Worm (Caenorhabditis elegans) whole organism, L3 larva: ENCODE data around the gene ncr-2.

Source experiments
- aly-2 ChIP-seq: fragments of 150-350 bp; optimal IDR thresholded peaks from 2 replicates; lab custom pipeline; 2014; ENCODE audit warnings: missing biosample characterization, missing genetic modification characterization
- ceh-28 ChIP-seq: fragments of 150-350 bp; optimal IDR thresholded peaks from 2 replicates; lab custom pipeline; 2014; ENCODE audit warnings: missing biosample characterization, missing genetic modification reagents, missing genetic modification characterization
- ceh-82 ChIP-seq: fragments of 150-350 bp; optimal IDR thresholded peaks from 2 replicates; lab custom pipeline; 2014; ENCODE audit warnings: missing biosample characterization, missing genetic modification characterization
- ceh-9 ChIP-seq: sonication (generic microtip); optimal IDR thresholded peaks from 2 replicates; lab custom pipeline; 2018; ENCODE audit warnings: missing biosample characterization, missing genetic modification characterization
- daf-12 ChIP-seq: fragments of 150-350 bp; optimal IDR thresholded peaks from 2 replicates; lab custom pipeline; 2014; ENCODE audit warnings: missing biosample characterization, missing genetic modification reagents, missing genetic modification characterization
- egl-5 ChIP-seq: fragments of 150-350 bp; optimal IDR thresholded peaks from 2 replicates; lab custom pipeline; 2017; ENCODE audit warnings: missing biosample characterization, missing genetic modification reagents, missing genetic modification characterization, inconsistent platforms
- elt-1 ChIP-seq: fragments of 150-350 bp; optimal IDR thresholded peaks from 2 replicates; lab custom pipeline; 2014; ENCODE audit warnings: missing biosample characterization, missing genetic modification characterization
- elt-2 ChIP-seq: sonication (generic microtip); optimal IDR thresholded peaks from 2 replicates; lab custom pipeline; 2016; ENCODE audit warnings: missing genetic modification reagents, mild to moderate bottlenecking, missing genetic modification characterization, missing compliant biosample characterization
- elt-3 ChIP-seq, 3 experiments: fragments of 150-350 bp in 1 of 3; sonication (generic microtip) in 2 of 3; optimal IDR thresholded peaks; 2 replicates in 2 of 3; 4 replicates in 1 of 3; lab custom pipeline; 2014 to 2017; ENCODE audit warnings: missing biosample characterization in 3 of 3, missing genetic modification characterization in 3 of 3
- fkh-10 ChIP-seq: sonication (generic microtip); optimal IDR thresholded peaks from 2 replicates; lab custom pipeline; 2017; ENCODE audit warnings: missing biosample characterization, missing genetic modification reagents, missing genetic modification characterization
- fkh-2 ChIP-seq: fragments of 150-350 bp; optimal IDR thresholded peaks from 2 replicates; lab custom pipeline; 2014; ENCODE audit warnings: missing biosample characterization, missing genetic modification reagents, missing genetic modification characterization
- fos-1 ChIP-seq: fragments of 150-350 bp; optimal IDR thresholded peaks from 2 replicates; lab custom pipeline; 2014; ENCODE audit warnings: missing biosample characterization, missing genetic modification characterization
- hmg-11 ChIP-seq: sonication (generic microtip); optimal IDR thresholded peaks from 2 replicates; lab custom pipeline; 2016; ENCODE audit warnings: missing genetic modification characterization, missing compliant biosample characterization
- jun-1 ChIP-seq: fragments of 150-350 bp; optimal IDR thresholded peaks from 2 replicates; lab custom pipeline; 2014; ENCODE audit warnings: missing biosample characterization, missing genetic modification reagents, missing genetic modification characterization
- lin-39 ChIP-seq: fragments of 150-350 bp; optimal IDR thresholded peaks from 2 replicates; lab custom pipeline; 2018; ENCODE audit warnings: missing biosample characterization, missing genetic modification reagents, missing genetic modification characterization
- lsy-12 ChIP-seq: sonication (generic microtip); optimal IDR thresholded peaks from 2 replicates; lab custom pipeline; 2016; ENCODE audit warnings: mild to moderate bottlenecking, missing genetic modification characterization, missing compliant biosample characterization
- mdl-1 ChIP-seq: fragments of 150-350 bp; optimal IDR thresholded peaks from 2 replicates; lab custom pipeline; 2014; ENCODE audit warnings: missing biosample characterization, missing genetic modification characterization
- mml-1 ChIP-seq: fragments of 150-350 bp; sonication (generic microtip); optimal IDR thresholded peaks from 3 replicates; lab custom pipeline; 2014; ENCODE audit warnings: missing biosample characterization, missing genetic modification characterization
- nfya-1 ChIP-seq: sonication (generic microtip); optimal IDR thresholded peaks from 2 replicates; lab custom pipeline; 2017; ENCODE audit warnings: missing genetic modification characterization, mild to moderate bottlenecking, missing compliant biosample characterization, antibody characterized with exemption, moderate library complexity; ENCODE audit not compliant: insufficient read depth
- nhr-23 ChIP-seq: fragments of 150-350 bp; optimal IDR thresholded peaks from 2 replicates; lab custom pipeline; 2014; ENCODE audit warnings: missing biosample characterization, missing genetic modification reagents, missing genetic modification characterization
- nhr-237 ChIP-seq: fragments of 150-350 bp; optimal IDR thresholded peaks from 2 replicates; lab custom pipeline; 2014; ENCODE audit warnings: missing biosample characterization, missing genetic modification characterization
- nhr-28 ChIP-seq: fragments of 150-350 bp; optimal IDR thresholded peaks from 2 replicates; lab custom pipeline; 2014; ENCODE audit warnings: missing biosample characterization, missing genetic modification characterization
- nhr-43 ChIP-seq: sonication (generic microtip); optimal IDR thresholded peaks from 2 replicates; lab custom pipeline; 2016; ENCODE audit warnings: mild to moderate bottlenecking, missing genetic modification characterization, missing compliant biosample characterization; ENCODE audit not compliant: poor library complexity, severe bottlenecking
- nhr-67 ChIP-seq: fragments of 150-350 bp; optimal IDR thresholded peaks from 2 replicates; lab custom pipeline; 2014; ENCODE audit warnings: missing biosample characterization, missing genetic modification characterization
- pha-4 ChIP-seq: fragments of 150-350 bp; optimal IDR thresholded peaks from 2 replicates; lab custom pipeline; 2014; ENCODE audit warnings: missing biosample characterization, missing genetic modification reagents, missing genetic modification characterization
- pqm-1 ChIP-seq: fragments of 150-350 bp; optimal IDR thresholded peaks from 2 replicates; lab custom pipeline; 2017; ENCODE audit warnings: missing biosample characterization, missing genetic modification characterization, inconsistent platforms
- sea-2 ChIP-seq: fragments of 150-350 bp; sonication (generic microtip); optimal IDR thresholded peaks from 4 replicates; lab custom pipeline; 2014; ENCODE audit warnings: missing biosample characterization, missing genetic modification reagents, missing genetic modification characterization
- skn-1 ChIP-seq: fragments of 150-350 bp; optimal IDR thresholded peaks from 2 replicates; lab custom pipeline; 2014; ENCODE audit warnings: missing biosample characterization, missing genetic modification characterization
- tbx-2 ChIP-seq: sonication (generic microtip); optimal IDR thresholded peaks from 2 replicates; lab custom pipeline; 2016; ENCODE audit warnings: mild to moderate bottlenecking, missing genetic modification characterization, missing compliant biosample characterization
- unc-39 ChIP-seq: sonication (generic microtip); optimal IDR thresholded peaks from 4 replicates; lab custom pipeline; 2017; ENCODE audit warnings: missing biosample characterization, missing genetic modification characterization
- unc-62 ChIP-seq: fragments of 150-350 bp; sonication (generic microtip); optimal IDR thresholded peaks from 4 replicates; lab custom pipeline; 2014; ENCODE audit warnings: missing biosample characterization, missing genetic modification reagents, missing genetic modification characterization
- zag-1 ChIP-seq: fragments of 150-350 bp; optimal IDR thresholded peaks from 2 replicates; lab custom pipeline; 2014; ENCODE audit warnings: missing biosample characterization, missing genetic modification characterization
- ztf-11 ChIP-seq: fragments of 150-350 bp; optimal IDR thresholded peaks from 2 replicates; lab custom pipeline; 2014; ENCODE audit warnings: missing biosample characterization, missing genetic modification characterization

ncr-2 gene

ce11 chrIII:8286824-8287223 lies 28.7 kb downstream of the ncr-2 start:
- no peak for TF ChIP-seq elt-3 (tag; optimal IDR thresholded peaks at IDR 0.05; lab: Kevin White, UChicago)
- TF ChIP-seq egl-5 (tag; lab: Kevin White, UChicago): peak; percentile 5

- no peak for TF ChIP-seq jun-1
- TF ChIP-seq hmg-11 (tag; lab: Kevin White, UChicago): peak; percentile 18
- peak; percentile 75 for TF ChIP-seq lin-39 (tag; lab: Kevin White, UChicago)
- peak; percentile 59 for TF ChIP-seq nfya-1
Measured at ce11 chrIII:8287519-8287918, 29.4 kb downstream of the ncr-2 start.

ce11 chrIII:8289181-8289580 lies 31.0 kb downstream of the ncr-2 start:
- TF ChIP-seq egl-5 (tag; lab: Kevin White, UChicago) (peak; percentile 39), tbx-2 (tag; lab: Kevin White, UChicago) (no peak)

- peak; percentile 46 for TF ChIP-seq pha-4 (tag; lab: Kevin White, UChicago)
- TF ChIP-seq ceh-28: peak; percentile 24
- TF ChIP-seq elt-2 (tag; lab: Kevin White, UChicago): peak; percentile 96
- TF ChIP-seq egl-5 (tag; lab: Kevin White, UChicago): peak; percentile 61
- no peak for TF ChIP-seq unc-39 (tag; lab: Kevin White, UChicago)
- peak; percentile 90 for TF ChIP-seq pqm-1 (tag; lab: Kevin White, UChicago)
Measured at ce11 chrIII:8291268-8292032, 33.3 kb downstream of the ncr-2 start.

- no peak for TF ChIP-seq elt-3 (tag; optimal IDR thresholded peaks at IDR 0.05; lab: Kevin White, UChicago)
- peak; percentile 13 for TF ChIP-seq elt-2 (tag; lab: Kevin White, UChicago)
Measured at ce11 chrIII:8293260-8293659, 35.1 kb downstream of the ncr-2 start.

- peak; percentile 20 for TF ChIP-seq lin-39 (tag; lab: Kevin White, UChicago)
- TF ChIP-seq elt-2 (tag; lab: Kevin White, UChicago): peak; percentile 58
- TF ChIP-seq lsy-12: no peak
- TF ChIP-seq nhr-43 (tag; lab: Kevin White, UChicago): no peak
Measured at ce11 chrIII:8298216-8298920, 40.2 kb downstream of the ncr-2 start.

- TF ChIP-seq nhr-237 (tag; lab: Kevin White, UChicago): no peak
- no peak for TF ChIP-seq mdl-1 (tag; lab: Kevin White, UChicago)
- TF ChIP-seq nhr-28 (tag; lab: Kevin White, UChicago): no peak
- no peak for TF ChIP-seq pha-4 (tag; lab: Kevin White, UChicago)
- no peak for TF ChIP-seq fos-1 (tag; lab: Kevin White, UChicago)
- no peak for TF ChIP-seq jun-1
- no peak for TF ChIP-seq ceh-9 (tag; lab: Kevin White, UChicago)
Measured at ce11 chrIII:8299078-8299587, 41.0 kb downstream of the ncr-2 start.

- TF ChIP-seq fkh-2 (tag; lab: Kevin White, UChicago) (no peak), egl-5 (tag; lab: Kevin White, UChicago) (no peak), skn-1 (tag; lab: Kevin White, UChicago) (no peak), pqm-1 (tag; lab: Kevin White, UChicago) (peak; percentile 14), aly-2 (tag; lab: Kevin White, UChicago) (no peak), mdl-1 (tag; lab: Kevin White, UChicago) (no peak), unc-39 (tag; lab: Kevin White, UChicago) (no peak), mml-1 (tag; lab: Kevin White, UChicago) (no peak), ceh-82 (no peak), fkh-10 (GFP tag; lab: Kevin White, UChicago) (no peak), pha-4 (tag; lab: Kevin White, UChicago) (peak; percentile 43), elt-3 (tag; optimal IDR thresholded peaks at IDR 0.05; lab: Kevin White, UChicago) (no peak), elt-1 (tag; lab: Kevin White, UChicago) (no peak), nhr-23 (tag; lab: Kevin White, UChicago) (no peak), zag-1 (tag; lab: Kevin White, UChicago) (no peak), nhr-43 (tag; lab: Kevin White, UChicago) (no peak), fos-1 (tag; lab: Kevin White, UChicago) (no peak), lsy-12 (no peak), unc-62 (no peak), daf-12 (tag; lab: Kevin White, UChicago) (no peak), sea-2 (GFP tag; lab: Kevin White, UChicago) (no peak), elt-2 (tag; lab: Kevin White, UChicago) (peak; percentile 76), nhr-67 (tag; lab: Kevin White, UChicago) (no peak), ztf-11 (tag; lab: Kevin White, UChicago) (no peak)
Measured at ce11 chrIII:8299734-8300133, 41.6 kb downstream of the ncr-2 start.
